Fruit fly (Drosophila melanogaster): ENCODE measurements around the gene Elys.

Elys gene

dm6 chrX:19666991-19667409, 14.9 kb downstream of the Elys start, which contains the start of gene Zw (continued):
- TF ChIP-seq CG13296 (GFP tag; optimal IDR thresholded peaks at IDR 0.05), result peak; percentile 28
- TF ChIP-seq CG33213 (GFP tag; optimal IDR thresholded peaks at IDR 0.05), result peak; percentile 4
- peak; percentile 60 for TF ChIP-seq CG30403 (GFP tag; optimal IDR thresholded peaks at IDR 0.05)
- peak; percentile 49; the same call in 1 of the 2 replicates for TF ChIP-seq ranshi (GFP tag; IDR thresholded peaks at IDR 0.05)
- peak; percentile 94 for TF ChIP-seq row (GFP tag; IDR thresholded peaks at IDR 0.05)
- TF ChIP-seq mirr (GFP tag; optimal IDR thresholded peaks at IDR 0.05), result peak; percentile 46
- TF ChIP-seq jing (GFP tag; optimal IDR thresholded peaks at IDR 0.05), result no peak
- peak; percentile 30 for TF ChIP-seq dmrt11E (tag; optimal IDR thresholded peaks at IDR 0.05)
- TF ChIP-seq CG8944 (GFP tag; optimal IDR thresholded peaks at IDR 0.05), result peak; percentile 13
- TF ChIP-seq zfh2 (GFP tag; optimal IDR thresholded peaks at IDR 0.05), result peak; percentile 59
- TF ChIP-seq CG2129 (GFP tag; IDR thresholded peaks at IDR 0.05; ENCODE audit: partially characterized antibody), result no peak
- TF ChIP-seq knrl (GFP tag; IDR thresholded peaks at IDR 0.05; ENCODE audit: partially characterized antibody), result peak; percentile 46; the same call in 2 of the 3 replicates
- no peak for TF ChIP-seq hb (GFP tag; IDR thresholded peaks at IDR 0.05; ENCODE audit: partially characterized antibody)
- no peak for TF ChIP-seq CG15601 (tag; optimal IDR thresholded peaks at IDR 0.05)
- TF ChIP-seq Hey (tag; optimal IDR thresholded peaks at IDR 0.05), result no peak
- no peak for TF ChIP-seq CG12299 (tag; optimal IDR thresholded peaks at IDR 0.05)
- TF ChIP-seq CG4328 (GFP tag; optimal IDR thresholded peaks at IDR 0.05), result no peak
- no peak for TF ChIP-seq CG15073 (GFP tag; optimal IDR thresholded peaks at IDR 0.05)
- TF ChIP-seq D19A (tag; optimal IDR thresholded peaks at IDR 0.05), result peak; percentile 46
- TF ChIP-seq slbo (GFP tag; IDR thresholded peaks at IDR 0.05), result peak; percentile 86
- 0 out of 2 replicates have a peak, but pooled peaks have one; percentile 19 for TF ChIP-seq crol (GFP tag; IDR thresholded peaks at IDR 0.05)
- no peak for TF ChIP-seq Hr78 (GFP tag; optimal IDR thresholded peaks at IDR 0.05)
- TF ChIP-seq danr (GFP tag; IDR thresholded peaks at IDR 0.05), result no peak
- TF ChIP-seq unpg (GFP tag; optimal IDR thresholded peaks at IDR 0.05), result peak; percentile 29
- TF ChIP-seq Doc3 (GFP tag; IDR thresholded peaks at IDR 0.05; ENCODE audit: partially characterized antibody), result no peak
- no peak for TF ChIP-seq Sox100B (GFP tag; optimal IDR thresholded peaks at IDR 0.05)
- peak; percentile 35 for TF ChIP-seq CG10979 (tag; optimal IDR thresholded peaks at IDR 0.05)
- peak; percentile 18 for TF ChIP-seq CG17829 (tag; optimal IDR thresholded peaks at IDR 0.05)
- TF ChIP-seq Eip74EF (GFP tag; optimal IDR thresholded peaks at IDR 0.05), result no peak
- TF ChIP-seq CG11093 (GFP tag; IDR thresholded peaks at IDR 0.05), result no peak; the same call in 2 of the 3 replicates
- no peak for TF ChIP-seq corto (GFP tag; optimal IDR thresholded peaks at IDR 0.05)
- TF ChIP-seq Abd-B (GFP tag; optimal IDR thresholded peaks at IDR 0.05), result no peak
- TF ChIP-seq gcm (GFP tag; optimal IDR thresholded peaks at IDR 0.05), result no peak
- no peak for TF ChIP-seq wek (GFP tag; optimal IDR thresholded peaks at IDR 0.05)
- peak; percentile 38 for TF ChIP-seq CG34376 (GFP tag; optimal IDR thresholded peaks at IDR 0.05)
- peak; percentile 25 for TF ChIP-seq Meics (GFP tag; optimal IDR thresholded peaks at IDR 0.05)
- TF ChIP-seq CG12769 (tag; optimal IDR thresholded peaks at IDR 0.05), result peak; percentile 60
- peak; percentile 81 for TF ChIP-seq sens (GFP tag)
- TF ChIP-seq bowl (GFP tag; IDR thresholded peaks at IDR 0.05), result no peak
- peak; percentile 19 for TF ChIP-seq pum (GFP tag; optimal IDR thresholded peaks at IDR 0.05)
- TF ChIP-seq CG31224 (GFP tag; IDR thresholded peaks at IDR 0.05), result 0 out of 2 replicates have a peak, but pooled peaks have one; percentile 38
- TF ChIP-seq lola (GFP tag; optimal IDR thresholded peaks at IDR 0.05), result peak in 1 of 3 experiments; percentile 22
- peak; percentile 52 for TF ChIP-seq CG11247 (GFP tag; IDR thresholded peaks at IDR 0.05)
- peak; percentile 64 for TF ChIP-seq ind (GFP tag; optimal IDR thresholded peaks at IDR 0.05)
- peak; percentile 59 for TF ChIP-seq CG32772 (GFP tag; IDR thresholded peaks at IDR 0.05)
- peak; percentile 15 for TF ChIP-seq Atf-2 (GFP tag; optimal IDR thresholded peaks at IDR 0.05)
- 0 out of 4 replicates have a peak, but pooled peaks have one; percentile 19 for TF ChIP-seq Dll (GFP tag; IDR thresholded peaks at IDR 0.05; ENCODE audit: partially characterized antibody)
- peak; percentile 34; the same call in 1 of the 2 replicates for TF ChIP-seq CG6272 (GFP tag; IDR thresholded peaks at IDR 0.05)
- TF ChIP-seq Hmx (GFP tag; optimal IDR thresholded peaks at IDR 0.05), result no peak

Data from whole organism, embryonic.